Fruit fly (Drosophila melanogaster): ENCODE measurements around the gene rogdi.
A peak's percentile ranks its signal among the peaks of the same experiment; 100 is the strongest.

DNA sequence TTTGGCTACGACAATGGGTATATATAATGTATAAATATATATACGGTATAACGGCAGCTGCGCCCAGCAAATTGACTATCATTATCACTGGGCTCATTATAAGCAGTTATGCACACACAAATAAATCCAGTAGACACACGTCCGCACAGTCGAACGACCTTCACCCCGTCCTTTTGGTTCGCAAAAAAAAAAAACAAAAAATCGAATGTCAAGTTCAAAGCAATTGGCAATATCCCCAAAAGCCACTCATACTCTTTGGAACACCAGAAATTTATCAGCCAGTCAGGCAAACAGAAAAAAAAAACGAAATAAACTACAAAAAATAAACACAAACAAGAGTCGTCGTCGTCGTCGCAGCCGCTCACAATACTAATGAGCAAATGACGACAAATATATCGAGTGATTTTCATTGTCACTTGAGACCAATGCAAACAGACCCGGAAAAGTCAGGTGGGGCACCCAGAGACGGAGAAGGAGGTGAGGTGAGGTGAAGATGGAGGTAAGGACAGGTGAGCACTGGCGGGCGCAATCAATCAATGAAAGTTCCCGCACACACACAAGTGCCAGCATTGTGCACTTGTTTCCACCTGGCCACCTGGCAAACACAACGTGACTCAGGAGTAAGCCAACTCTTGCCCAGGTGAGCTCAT, 44.4 kb upstream of the rogdi start:
- no peak for TF ChIP-seq CG7101 (tag; optimal IDR thresholded peaks at IDR 0.05)
- TF ChIP-seq kay (GFP tag; ENCODE audit: borderline replicate concordance), result peak; percentile 67
- no peak for TF ChIP-seq CG14711 (tag; optimal IDR thresholded peaks at IDR 0.05)
- TF ChIP-seq pad (GFP tag; optimal IDR thresholded peaks at IDR 0.05), result no peak
- no peak for TF ChIP-seq cnc (optimal IDR thresholded peaks at IDR 0.05)
- TF ChIP-seq Hr96 (GFP tag; optimal IDR thresholded peaks at IDR 0.05), result no peak
- TF ChIP-seq tj (GFP tag; optimal IDR thresholded peaks at IDR 0.05), result peak; percentile 20
- TF ChIP-seq cic (GFP tag; optimal IDR thresholded peaks at IDR 0.05), result peak; percentile 87
- no peak for TF ChIP-seq CG7045 (GFP tag; optimal IDR thresholded peaks at IDR 0.05)
- no peak for TF ChIP-seq toe (GFP tag; optimal IDR thresholded peaks at IDR 0.05)
- TF ChIP-seq CG5204 (GFP tag; optimal IDR thresholded peaks at IDR 0.05), result no peak
- no peak for TF ChIP-seq Crg-1 (GFP tag; optimal IDR thresholded peaks at IDR 0.05)
- TF ChIP-seq CG11617 (GFP tag; optimal IDR thresholded peaks at IDR 0.05), result no peak
